Fruit fly (Drosophila melanogaster): Measurements from ENCODE around the gene CG17380.
A peak's percentile ranks its signal among the peaks of the same experiment; 100 is the strongest.

Gene CG17380

dm6 chr3R:23372624-23373023 lies 30.9 kb downstream of the CG17380 start, which contains the start of gene CG42827:
TSS of gene CG42827 (plus strand) at chr3R:23372924.
- TF ChIP-seq CG3726 (GFP tag; IDR thresholded peaks at IDR 0.05), result no peak
- TF ChIP-seq grn (GFP tag; optimal IDR thresholded peaks at IDR 0.05), result no peak
- TF ChIP-seq fd3F (GFP tag; optimal IDR thresholded peaks at IDR 0.05), result no peak
- TF ChIP-seq nom (GFP tag; optimal IDR thresholded peaks at IDR 0.05), result no peak
- no peak for TF ChIP-seq tin (GFP tag; optimal IDR thresholded peaks at IDR 0.05)
- TF ChIP-seq CG30431 (GFP tag; optimal IDR thresholded peaks at IDR 0.05), result no peak
- no peak for TF ChIP-seq twi (tag; optimal IDR thresholded peaks at IDR 0.05)
- no peak for TF ChIP-seq Atf-2 (GFP tag; optimal IDR thresholded peaks at IDR 0.05)
- no peak for TF ChIP-seq Usf (GFP tag; optimal IDR thresholded peaks at IDR 0.05)
- TF ChIP-seq CG18619 (GFP tag; optimal IDR thresholded peaks at IDR 0.05), result no peak
- no peak for TF ChIP-seq grau (tag; optimal IDR thresholded peaks at IDR 0.05)
- TF ChIP-seq fd102C (GFP tag; optimal IDR thresholded peaks at IDR 0.05), result no peak
- no peak for TF ChIP-seq Lpt (GFP tag; optimal IDR thresholded peaks at IDR 0.05)
- no peak for TF ChIP-seq Atf3 (GFP tag; optimal IDR thresholded peaks at IDR 0.05)
- TF ChIP-seq Hsf (GFP tag; optimal IDR thresholded peaks at IDR 0.05), result no peak
- no peak for TF ChIP-seq Hmx (GFP tag; optimal IDR thresholded peaks at IDR 0.05)
- no peak for TF ChIP-seq CG17361 (GFP tag; IDR thresholded peaks at IDR 0.05)
- no peak for TF ChIP-seq tna (GFP tag; IDR thresholded peaks at IDR 0.05; ENCODE audit: partially characterized antibody)

- no peak for TF ChIP-seq CG10321 (GFP tag; IDR thresholded peaks at IDR 0.05)
- TF ChIP-seq pan (optimal IDR thresholded peaks at IDR 0.05), result no peak
- TF ChIP-seq pan (GFP tag; optimal IDR thresholded peaks at IDR 0.05 in 1 of 2, IDR thresholded peaks at IDR 0.05 in 1 of 2), result no peak
- peak; percentile 50; the same call in 2 of the 3 replicates for TF ChIP-seq row (GFP tag; IDR thresholded peaks at IDR 0.05)
- no peak for TF ChIP-seq CG18619 (GFP tag; optimal IDR thresholded peaks at IDR 0.05)
- no peak for TF ChIP-seq Oli (tag; optimal IDR thresholded peaks at IDR 0.05)
- TF ChIP-seq toy (GFP tag; IDR thresholded peaks at IDR 0.05), result no peak
- no peak for TF ChIP-seq Camta (GFP tag; optimal IDR thresholded peaks at IDR 0.05)
- peak; percentile 7 for TF ChIP-seq gem (tag; optimal IDR thresholded peaks at IDR 0.05)
- no peak for TF ChIP-seq CG13424 (tag; optimal IDR thresholded peaks at IDR 0.05)
- no peak for TF ChIP-seq CG7839 (tag; optimal IDR thresholded peaks at IDR 0.05)
- peak; percentile 19 for TF ChIP-seq CG11504 (tag; optimal IDR thresholded peaks at IDR 0.05)
- no peak for TF ChIP-seq CG8478 (optimal IDR thresholded peaks at IDR 0.05)
- 0 out of 2 replicates have a peak, but pooled peaks have one; percentile 23 for TF ChIP-seq Drgx (GFP tag; IDR thresholded peaks at IDR 0.05)
- 0 out of 3 replicates have a peak, but pooled peaks have one; percentile 17 for TF ChIP-seq CG34422 (GFP tag; IDR thresholded peaks at IDR 0.05)
- peak; percentile 63 for TF ChIP-seq sens (GFP tag)
These were observed 35.3 kb downstream of the CG17380 start for dm6 chr3R:23368235-23368634.

DNA sequence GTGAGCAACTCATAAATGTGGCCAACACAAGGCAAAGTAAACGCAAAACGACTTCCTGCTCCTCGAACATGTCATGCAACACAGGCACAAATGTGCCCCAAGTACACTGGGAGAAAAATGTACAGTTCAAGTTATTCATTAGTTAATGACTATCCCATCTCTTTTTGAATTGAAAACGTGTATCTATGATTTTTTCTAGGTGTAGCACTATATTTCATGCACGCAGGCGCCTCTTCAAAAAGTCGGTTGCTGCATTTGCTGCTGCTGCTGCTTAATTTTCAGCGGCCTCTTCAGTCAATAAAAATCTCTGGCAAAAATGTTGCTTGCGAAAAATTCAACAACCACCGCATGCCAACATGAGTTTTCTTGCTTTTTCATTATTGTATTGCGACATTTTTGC lies 36.0 kb downstream of the CG17380 start:
- TF ChIP-seq CG12071 (GFP tag; optimal IDR thresholded peaks at IDR 0.05), result no peak
- TF ChIP-seq Drgx (GFP tag; IDR thresholded peaks at IDR 0.05), result peak; percentile 38
- no peak for TF ChIP-seq CG17829 (tag; optimal IDR thresholded peaks at IDR 0.05)
- peak in 1 of 2 experiments; percentile 5 for TF ChIP-seq bsh (GFP tag; optimal IDR thresholded peaks at IDR 0.05)
- no peak for TF ChIP-seq CG8388 (GFP tag; optimal IDR thresholded peaks at IDR 0.05)
- peak; percentile 79 for TF ChIP-seq Ets65A (GFP tag)

DNA sequence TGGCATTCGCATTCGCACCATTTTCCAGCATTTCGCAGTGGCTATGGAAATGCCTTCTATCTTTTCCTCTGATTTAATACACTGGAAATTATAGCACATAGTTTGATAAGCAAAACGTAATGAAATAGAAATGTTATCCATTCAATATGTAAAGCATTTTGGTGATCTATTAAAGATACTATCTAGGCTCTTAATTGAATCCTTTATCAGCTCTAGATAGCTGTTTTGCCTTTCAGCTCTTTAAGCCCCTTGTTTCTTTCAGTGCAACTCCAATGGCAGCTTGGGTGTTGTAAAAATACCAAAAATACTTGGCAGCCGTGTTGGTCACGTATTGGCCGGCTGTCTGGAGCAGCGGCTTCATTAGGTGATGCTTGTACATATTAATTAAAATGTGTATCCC lies 38.5 kb downstream of the CG17380 start:
- TF ChIP-seq CG16813 (GFP tag; IDR thresholded peaks at IDR 0.05; ENCODE audit: partially characterized antibody) (no peak), CG11504 (tag; optimal IDR thresholded peaks at IDR 0.05) (peak; percentile 20), Oli (tag; optimal IDR thresholded peaks at IDR 0.05) (peak; percentile 6), row (GFP tag; IDR thresholded peaks at IDR 0.05) (0 out of 3 replicates have a peak, but pooled peaks have one; percentile 6), Med (GFP tag) (peak; percentile 56), Drgx (GFP tag; IDR thresholded peaks at IDR 0.05) (peak; percentile 40; the same call in 1 of the 2 replicates), C15 (GFP tag; IDR thresholded peaks at IDR 0.05) (no peak), gcm2 (GFP tag; optimal IDR thresholded peaks at IDR 0.05) (no peak), twi (tag; optimal IDR thresholded peaks at IDR 0.05) (no peak), cato (GFP tag; optimal IDR thresholded peaks at IDR 0.05; ENCODE audit: borderline replicate concordance) (no peak), sens (GFP tag) (peak; percentile 16), CG4730 (GFP tag; IDR thresholded peaks at IDR 0.05) (0 out of 2 replicates have a peak, but pooled peaks have one; percentile 15), CG8359 (GFP tag; optimal IDR thresholded peaks at IDR 0.05; ENCODE audit: borderline replicate concordance) (no peak), Ptx1 (GFP tag; IDR thresholded peaks at IDR 0.05) (0 out of 2 replicates have a peak, but pooled peaks have one; percentile 20), gem (tag; optimal IDR thresholded peaks at IDR 0.05) (peak; percentile 27)

All from whole organism, embryonic.